Fruit fly (Drosophila melanogaster) whole organism, embryonic: ENCODE results near the gene CG12301.

ENCODE experiments used
- ATbp ChIP-seq: fragments of 200-800 bp; sonication (Bioruptor generic); optimal IDR thresholded peaks from 2 replicates; lab custom pipeline; 2017; ENCODE audit warnings: missing biosample characterization, mild to moderate bottlenecking, missing genetic modification characterization, missing genetic modification reagents
- Ada2b ChIP-seq: fragments of 200-800 bp; sonication (Bioruptor generic); IDR thresholded peaks from 2 replicates; pipeline ENCODE4 v1.3.6; 2022; ENCODE audit warnings: missing biosample characterization, missing genetic modification characterization
- Adf1 ChIP-seq: fragments of 200-800 bp; sonication (Bioruptor generic); IDR thresholded peaks from 2 replicates; pipeline ENCODE4 v1.3.6; 2022; ENCODE audit warnings: missing biosample characterization, missing genetic modification characterization
- CG10979 ChIP-seq: fragments of 200-800 bp; sonication (Bioruptor generic); optimal IDR thresholded peaks from 2 replicates; lab custom pipeline; 2018; ENCODE audit warnings: missing biosample characterization, mild to moderate bottlenecking, missing genetic modification characterization, moderate library complexity
- CG11456 ChIP-seq: fragments of 200-800 bp; sonication (Bioruptor generic); IDR thresholded peaks from 3 replicates; pipeline ENCODE4 v1.3.6; 2022; ENCODE audit warnings: missing biosample characterization, missing genetic modification characterization
- CG11695 ChIP-seq: fragments of 200-800 bp; sonication (Bioruptor generic); IDR thresholded peaks from 3 replicates; pipeline ENCODE4 v1.3.6; 2022; ENCODE audit warnings: missing biosample characterization, missing genetic modification characterization
- CG12155 ChIP-seq: fragments of 200-800 bp; sonication (Bioruptor generic); optimal IDR thresholded peaks from 3 replicates; lab custom pipeline; 2016; ENCODE audit warnings: missing biosample characterization, missing genetic modification characterization
- CG12744 ChIP-seq: fragments of 200-800 bp; sonication (Bioruptor generic); optimal IDR thresholded peaks from 2 replicates; lab custom pipeline; 2016; ENCODE audit warnings: missing biosample characterization, missing genetic modification characterization
- CG15696 ChIP-seq: fragments of 200-800 bp; sonication (Bioruptor generic); optimal IDR thresholded peaks from 2 replicates; lab custom pipeline; 2019; ENCODE audit warnings: missing biosample characterization, mild to moderate bottlenecking, missing genetic modification characterization, moderate library complexity
- CG18476 ChIP-seq: fragments of 200-800 bp; sonication (Bioruptor generic); optimal IDR thresholded peaks from 2 replicates; lab custom pipeline; 2016; ENCODE audit warnings: missing biosample characterization, mild to moderate bottlenecking, missing genetic modification characterization
- CG2678 ChIP-seq: fragments of 200-800 bp; sonication (Bioruptor generic); optimal IDR thresholded peaks from 3 replicates; lab custom pipeline; 2019; ENCODE audit warnings: missing biosample characterization, mild to moderate bottlenecking, missing genetic modification characterization, moderate library complexity
- CG2889 ChIP-seq: fragments of 200-800 bp; sonication (Bioruptor generic); IDR thresholded peaks from 3 replicates; pipeline ENCODE4 v1.3.6; 2022; ENCODE audit warnings: missing biosample characterization, missing genetic modification characterization
- CG30020 ChIP-seq: fragments of 200-800 bp; optimal IDR thresholded peaks from 2 replicates; lab custom pipeline; 2019; ENCODE audit warnings: missing biosample characterization, mild to moderate bottlenecking, missing genetic modification characterization, moderate library complexity
- CG34224 ChIP-seq: fragments of 200-800 bp; sonication (Bioruptor generic); IDR thresholded peaks from 3 replicates; pipeline ENCODE4 v1.3.6; 2022; ENCODE audit warnings: missing biosample characterization, missing genetic modification characterization; ENCODE audit not compliant: partially characterized antibody
- CG3847 ChIP-seq: fragments of 200-800 bp; sonication (Bioruptor generic); IDR thresholded peaks from 2 replicates; pipeline ENCODE4 v1.3.6; 2022; ENCODE audit warnings: missing biosample characterization, missing genetic modification characterization
- CG3995 ChIP-seq: fragments of 200-800 bp; sonication (Bioruptor generic); optimal IDR thresholded peaks from 3 replicates; lab custom pipeline; 2016; ENCODE audit warnings: missing biosample characterization, missing genetic modification characterization
- CG4282 ChIP-seq: fragments of 200-800 bp; sonication (Bioruptor generic); optimal IDR thresholded peaks from 2 replicates; lab custom pipeline; 2016; ENCODE audit warnings: missing biosample characterization, missing genetic modification characterization
- CG6854 ChIP-seq: fragments of 200-800 bp; sonication (Bioruptor generic); optimal IDR thresholded peaks from 3 replicates; lab custom pipeline; 2017; ENCODE audit warnings: missing biosample characterization, mild to moderate bottlenecking, missing genetic modification characterization
- CG7928 ChIP-seq: fragments of 200-800 bp; sonication (Bioruptor generic); optimal IDR thresholded peaks from 2 replicates; lab custom pipeline; 2017; ENCODE audit warnings: missing biosample characterization, mild to moderate bottlenecking, missing genetic modification characterization
- Dip2 ChIP-seq: fragments of 200-800 bp; sonication (Bioruptor generic); IDR thresholded peaks from 2 replicates; pipeline ENCODE4 v1.3.6; 2022; ENCODE audit warnings: missing biosample characterization, missing genetic modification characterization
- Dp ChIP-seq: fragments of 200-800 bp; sonication (Bioruptor generic); optimal IDR thresholded peaks from 2 replicates; lab custom pipeline; 2018; ENCODE audit warnings: missing biosample characterization, mild to moderate bottlenecking, missing genetic modification characterization, moderate library complexity
- E2f2 ChIP-seq: fragments of 200-800 bp; sonication (Bioruptor generic); IDR thresholded peaks from 2 replicates; pipeline ENCODE4 v1.3.6; 2022; ENCODE audit warnings: missing biosample characterization, missing genetic modification characterization
- HLH3B ChIP-seq: fragments of 200-800 bp; sonication (Bioruptor generic); IDR thresholded peaks from 2 replicates; pipeline ENCODE4 v1.3.6; 2022; ENCODE audit warnings: missing biosample characterization, missing genetic modification characterization
- Hsf ChIP-seq: fragments of 200-800 bp; sonication (Bioruptor generic); optimal IDR thresholded peaks from 3 replicates; lab custom pipeline; 2016; ENCODE audit warnings: missing biosample characterization, missing genetic modification characterization
- NC2α ChIP-seq: fragments of 200-800 bp; sonication (Bioruptor generic); optimal IDR thresholded peaks from 2 replicates; lab custom pipeline; 2016; ENCODE audit warnings: missing biosample characterization, missing genetic modification characterization
- NK7.1 ChIP-seq: fragments of 200-800 bp; sonication (Bioruptor generic); optimal IDR thresholded peaks from 3 replicates; lab custom pipeline; 2016; ENCODE audit warnings: missing biosample characterization, missing genetic modification characterization
- Nf-YA ChIP-seq: fragments of 200-800 bp; sonication (Bioruptor generic); IDR thresholded peaks from 2 replicates; pipeline ENCODE4 v1.3.6; 2022; ENCODE audit warnings: missing biosample characterization, missing genetic modification characterization
- Opbp ChIP-seq: fragments of 200-800 bp; sonication (Bioruptor generic); IDR thresholded peaks from 3 replicates; pipeline ENCODE4 v1.3.6; 2022; ENCODE audit warnings: missing biosample characterization, missing genetic modification characterization; ENCODE audit not compliant: partially characterized antibody
- Sry-β ChIP-seq: fragments of 200-800 bp; sonication (Bioruptor generic); optimal IDR thresholded peaks from 2 replicates; lab custom pipeline; 2018; ENCODE audit warnings: missing biosample characterization, mild to moderate bottlenecking, missing genetic modification characterization, moderate library complexity
- Xrp1 ChIP-seq: fragments of 200-800 bp; sonication (Bioruptor generic); IDR thresholded peaks from 2 replicates; pipeline ENCODE4 v1.3.6; 2022; ENCODE audit warnings: missing biosample characterization, missing genetic modification characterization
- br ChIP-seq: fragments of >200 bp; optimal IDR thresholded peaks from 2 replicates; lab custom pipeline; 2017
- cas ChIP-seq: fragments of 200-800 bp; sonication (Bioruptor generic); IDR thresholded peaks from 2 replicates; pipeline ENCODE4 v1.3.6; 2022; ENCODE audit warnings: missing biosample characterization, missing genetic modification characterization
- cg ChIP-seq: fragments of 200-800 bp; sonication (Bioruptor generic); optimal IDR thresholded peaks from 3 replicates; lab custom pipeline; 2019; ENCODE audit warnings: missing biosample characterization, mild to moderate bottlenecking, missing genetic modification characterization, moderate library complexity
- chif ChIP-seq, 2 experiments: fragments of 200-800 bp; sonication (Bioruptor generic); optimal IDR thresholded peaks; 3 replicates each; lab custom pipeline; 2016; ENCODE audit warnings: missing biosample characterization in 2 of 2, missing genetic modification characterization in 2 of 2
- da ChIP-seq: fragments of 200-800 bp; sonication (Bioruptor generic); optimal IDR thresholded peaks from 2 replicates; lab custom pipeline; 2016; ENCODE audit warnings: missing biosample characterization, missing genetic modification characterization
- dan ChIP-seq: fragments of 200-800 bp; sonication (Bioruptor generic); IDR thresholded peaks from 2 replicates; pipeline ENCODE4 v1.3.6; 2022; ENCODE audit warnings: missing biosample characterization, missing genetic modification characterization
- dimm ChIP-seq: fragments of 200-800 bp; sonication (Bioruptor generic); IDR thresholded peaks from 2 replicates; pipeline ENCODE4 v1.3.6; 2022; ENCODE audit warnings: missing biosample characterization, missing genetic modification characterization
- ems ChIP-seq: fragments of 200-800 bp; sonication (Bioruptor generic); optimal IDR thresholded peaks from 3 replicates; lab custom pipeline; 2016; ENCODE audit warnings: missing biosample characterization, missing genetic modification characterization
- grn ChIP-seq: fragments of 200-800 bp; sonication (Bioruptor generic); optimal IDR thresholded peaks from 3 replicates; lab custom pipeline; 2017; ENCODE audit warnings: missing biosample characterization, missing genetic modification characterization
- her ChIP-seq: fragments of 200-800 bp; sonication (Bioruptor generic); optimal IDR thresholded peaks from 2 replicates; lab custom pipeline; 2016; ENCODE audit warnings: missing biosample characterization, missing genetic modification characterization
- knrl ChIP-seq: fragments of 200-800 bp; sonication (Bioruptor generic); IDR thresholded peaks from 3 replicates; pipeline ENCODE4 v1.3.6; 2022; ENCODE audit warnings: missing biosample characterization, missing genetic modification characterization; ENCODE audit not compliant: partially characterized antibody
- lab ChIP-seq: fragments of 200-800 bp; sonication (Bioruptor generic); optimal IDR thresholded peaks from 3 replicates; lab custom pipeline; 2017; ENCODE audit warnings: missing biosample characterization, missing genetic modification characterization, mild to moderate bottlenecking, moderate library complexity, missing genetic modification reagents
- lov ChIP-seq, 2 experiments: fragments of 200-800 bp in 1 of 2; fragments of >200 bp in 1 of 2; sonication (Bioruptor generic) in 1 of 2; IDR thresholded peaks in 1 of 2; optimal IDR thresholded peaks in 1 of 2; 2 replicates in 1 of 2; 3 replicates in 1 of 2; pipeline versions ENCODE4 v1.3.6 to Lab custom; 2017 to 2022; ENCODE audit warnings: missing biosample characterization in 1 of 2, missing genetic modification characterization in 1 of 2
- mirr ChIP-seq: fragments of 200-800 bp; sonication (Bioruptor generic); optimal IDR thresholded peaks from 3 replicates; lab custom pipeline; 2018; ENCODE audit warnings: missing biosample characterization, mild to moderate bottlenecking, missing genetic modification characterization
- nmo ChIP-seq: fragments of 200-800 bp; sonication (Bioruptor generic); optimal IDR thresholded peaks from 2 replicates; lab custom pipeline; 2018; ENCODE audit warnings: missing biosample characterization, mild to moderate bottlenecking, missing genetic modification characterization, moderate library complexity
- pros ChIP-seq: fragments of 200-800 bp; sonication (Bioruptor generic); optimal IDR thresholded peaks from 3 replicates; lab custom pipeline; 2019; ENCODE audit warnings: missing biosample characterization, mild to moderate bottlenecking, missing genetic modification characterization, moderate library complexity
- row ChIP-seq: fragments of 200-800 bp; sonication (Bioruptor generic); IDR thresholded peaks from 3 replicates; pipeline ENCODE4 v1.3.6; 2022; ENCODE audit warnings: missing biosample characterization, missing genetic modification characterization
- schlank ChIP-seq: fragments of 200-800 bp; sonication (Bioruptor generic); optimal IDR thresholded peaks from 2 replicates; lab custom pipeline; 2018; ENCODE audit warnings: missing biosample characterization, mild to moderate bottlenecking, missing genetic modification characterization
- scrt ChIP-seq: fragments of 200-800 bp; sonication (Bioruptor generic); optimal IDR thresholded peaks from 2 replicates; lab custom pipeline; 2018; ENCODE audit warnings: missing biosample characterization, mild to moderate bottlenecking, missing genetic modification characterization, moderate library complexity
- seq ChIP-seq: fragments of 200-800 bp; sonication (Bioruptor generic); IDR thresholded peaks from 2 replicates; pipeline ENCODE4 v1.3.6; 2022; ENCODE audit warnings: missing biosample characterization, missing genetic modification characterization
- sima ChIP-seq: fragments of 200-800 bp; sonication (Bioruptor generic); optimal IDR thresholded peaks from 2 replicates; lab custom pipeline; 2016; ENCODE audit warnings: missing biosample characterization, missing genetic modification characterization

The CG12301 gene

dm6 chr3L:15580487-15580886, at the start of gene CG12301, which contains the start of gene mrn (continued):
- TF ChIP-seq Adf1 (GFP tag; lab: Robert Waterston, UW) = peak; percentile 57
- peak; percentile 34 for TF ChIP-seq CG6854 (GFP tag; lab: Kevin White, UChicago)
- no peak for TF ChIP-seq Sry-β (GFP tag; lab: Kevin White, UChicago)
- TF ChIP-seq nmo (GFP tag; lab: Kevin White, UChicago) = peak; percentile 86
- TF ChIP-seq NK7.1 (GFP tag; lab: Kevin White, UChicago) = peak; percentile 55
- TF ChIP-seq da (GFP tag; lab: Kevin White, UChicago) = no peak
- peak; percentile 10 for TF ChIP-seq her (GFP tag; lab: Kevin White, UChicago)
- TF ChIP-seq schlank (tag; lab: Kevin White, UChicago) = no peak
- TF ChIP-seq CG2678 (tag; lab: Kevin White, UChicago) = no peak
- TF ChIP-seq ATbp = no peak
- no peak for TF ChIP-seq NC2α (GFP tag; lab: Kevin White, UChicago)
- TF ChIP-seq cas = peak; percentile 92
- no peak for TF ChIP-seq CG7928 (GFP tag; lab: Kevin White, UChicago)
- no peak for TF ChIP-seq CG4282 (GFP tag; lab: Kevin White, UChicago)
- TF ChIP-seq pros = no peak
- TF ChIP-seq ems = peak; percentile 65
- TF ChIP-seq CG10979 = peak; percentile 61
- TF ChIP-seq dimm (GFP tag; lab: Robert Waterston, UW) = no peak
- TF ChIP-seq seq (GFP tag; lab: Robert Waterston, UW) = no peak
- peak; percentile 94 for TF ChIP-seq Xrp1 (GFP tag; lab: Robert Waterston, UW)
- TF ChIP-seq scrt (GFP tag; lab: Kevin White, UChicago) = no peak
- peak; percentile 51; the same call in 1 of the 2 replicates for TF ChIP-seq dan (GFP tag; lab: Robert Waterston, UW)
- TF ChIP-seq CG34224 (GFP tag; lab: Robert Waterston, UW) = peak; percentile 95
- TF ChIP-seq CG3847 = peak; percentile 85
- TF ChIP-seq CG30020 (tag; lab: Kevin White, UChicago) = peak; percentile 59
- no peak for TF ChIP-seq mirr (GFP tag; lab: Kevin White, UChicago)
- TF ChIP-seq CG3995 (GFP tag; lab: Kevin White, UChicago) = peak; percentile 68
- no peak for TF ChIP-seq grn (GFP tag; lab: Kevin White, UChicago)
- peak; percentile 49 to 55 for TF ChIP-seq chif (GFP tag; optimal IDR thresholded peaks at IDR 0.05; lab: Kevin White, UChicago)
- TF ChIP-seq sima (GFP tag; lab: Kevin White, UChicago) = no peak
- TF ChIP-seq Dp (GFP tag; lab: Kevin White, UChicago) = peak; percentile 58
- no peak for TF ChIP-seq cg (GFP tag; lab: Kevin White, UChicago)
- peak; percentile 82 for TF ChIP-seq CG12155
- peak; percentile 95 for TF ChIP-seq knrl
- no peak for TF ChIP-seq lab (GFP tag; lab: Kevin White, UChicago)
- no peak for TF ChIP-seq lov (optimal IDR thresholded peaks at IDR 0.05; lab: Kevin White, UChicago)
- TF ChIP-seq lov (GFP tag; IDR thresholded peaks at IDR 0.05; lab: Robert Waterston, UW) = 0 out of 3 replicates have a peak, but pooled peaks have one; percentile 37
- peak; percentile 91 for TF ChIP-seq CG11456 (GFP tag; lab: Robert Waterston, UW)
- TF ChIP-seq CG12744 (GFP tag; lab: Kevin White, UChicago) = peak; percentile 39
- TF ChIP-seq CG18476 = peak; percentile 35
- TF ChIP-seq Ada2b = peak; percentile 80
- no peak for TF ChIP-seq Nf-YA (GFP tag; lab: Robert Waterston, UW)
- peak; percentile 24; the same call in 1 of the 2 replicates for TF ChIP-seq Dip2 (GFP tag; lab: Robert Waterston, UW)
- TF ChIP-seq br = no peak
- peak; percentile 90 for TF ChIP-seq HLH3B (GFP tag; lab: Robert Waterston, UW)
- TF ChIP-seq CG11695 (GFP tag; lab: Robert Waterston, UW) = peak; percentile 75
- TF ChIP-seq CG2889 = peak; percentile 50; the same call in 1 of the 3 replicates
- TF ChIP-seq Opbp = peak; percentile 81
- peak; percentile 82 for TF ChIP-seq Hsf (GFP tag; lab: Kevin White, UChicago)
- peak; percentile 67 for TF ChIP-seq E2f2 (GFP tag; lab: Robert Waterston, UW)
- peak; percentile 96 for TF ChIP-seq row (GFP tag; lab: Robert Waterston, UW)
- TF ChIP-seq CG15696 = peak; percentile 7
